Fruit fly (Drosophila melanogaster): ENCODE data around the gene Pnn.

The Pnn gene

dm6 chr3R:9702567-9702966 is 38.1 kb upstream of the Pnn start:
- TF ChIP-seq CG1620 (GFP tag; optimal IDR thresholded peaks at IDR 0.05): no peak
- peak; percentile 53 for TF ChIP-seq CG14711 (tag; optimal IDR thresholded peaks at IDR 0.05)
- no peak for TF ChIP-seq CG12768 (GFP tag; optimal IDR thresholded peaks at IDR 0.05)
- TF ChIP-seq cic (GFP tag; optimal IDR thresholded peaks at IDR 0.05): no peak
- no peak for TF ChIP-seq ovo (GFP tag; optimal IDR thresholded peaks at IDR 0.05)
- no peak for TF ChIP-seq CG33017 (tag; optimal IDR thresholded peaks at IDR 0.05)
- TF ChIP-seq kay (GFP tag; ENCODE audit: borderline replicate concordance): peak; percentile 79
- TF ChIP-seq bab1 (GFP tag; optimal IDR thresholded peaks at IDR 0.05): peak; percentile 76
- no peak for TF ChIP-seq CG11617 (GFP tag; optimal IDR thresholded peaks at IDR 0.05)
- TF ChIP-seq Mnt (GFP tag; optimal IDR thresholded peaks at IDR 0.05): peak; percentile 1
- TF ChIP-seq toe (GFP tag; optimal IDR thresholded peaks at IDR 0.05): no peak
- no peak for TF ChIP-seq cnc (optimal IDR thresholded peaks at IDR 0.05)
- peak; percentile 52 for TF ChIP-seq CG7101 (tag; optimal IDR thresholded peaks at IDR 0.05)
- no peak for TF ChIP-seq CG7045 (GFP tag; optimal IDR thresholded peaks at IDR 0.05)
- TF ChIP-seq Hr96 (GFP tag; optimal IDR thresholded peaks at IDR 0.05): no peak
- TF ChIP-seq Clk (GFP tag; optimal IDR thresholded peaks at IDR 0.05): no peak
- no peak for TF ChIP-seq pad (GFP tag; optimal IDR thresholded peaks at IDR 0.05)
- no peak for TF ChIP-seq CG5204 (GFP tag; optimal IDR thresholded peaks at IDR 0.05)
- no peak for TF ChIP-seq tj (GFP tag; optimal IDR thresholded peaks at IDR 0.05)

- TF ChIP-seq tj (GFP tag; optimal IDR thresholded peaks at IDR 0.05) (no peak), ovo (GFP tag; optimal IDR thresholded peaks at IDR 0.05) (no peak), CG5204 (GFP tag; optimal IDR thresholded peaks at IDR 0.05) (no peak), toe (GFP tag; optimal IDR thresholded peaks at IDR 0.05) (no peak)
Observed at dm6 chr3R:9703273-9703672, 37.4 kb upstream of the Pnn start.

- TF ChIP-seq Hr96 (GFP tag; optimal IDR thresholded peaks at IDR 0.05) (peak; percentile 37), pad (GFP tag; optimal IDR thresholded peaks at IDR 0.05) (peak; percentile 91), CG7101 (tag; optimal IDR thresholded peaks at IDR 0.05) (peak; percentile 10), cic (GFP tag; optimal IDR thresholded peaks at IDR 0.05) (peak; percentile 97), CG7045 (GFP tag; optimal IDR thresholded peaks at IDR 0.05) (peak; percentile 51), Crg-1 (GFP tag; optimal IDR thresholded peaks at IDR 0.05) (peak; percentile 46), bab1 (GFP tag; optimal IDR thresholded peaks at IDR 0.05) (no peak), tj (GFP tag; optimal IDR thresholded peaks at IDR 0.05) (peak; percentile 42), CG14711 (tag; optimal IDR thresholded peaks at IDR 0.05) (no peak), CG5204 (GFP tag; optimal IDR thresholded peaks at IDR 0.05) (no peak), kay (GFP tag; ENCODE audit: borderline replicate concordance) (no peak), cnc (optimal IDR thresholded peaks at IDR 0.05) (no peak), CG33017 (tag; optimal IDR thresholded peaks at IDR 0.05) (no peak), Mnt (GFP tag; optimal IDR thresholded peaks at IDR 0.05) (peak; percentile 64), toe (GFP tag; optimal IDR thresholded peaks at IDR 0.05) (peak; percentile 39), CG1620 (GFP tag; optimal IDR thresholded peaks at IDR 0.05) (no peak), CG12768 (GFP tag; optimal IDR thresholded peaks at IDR 0.05) (peak; percentile 52), Clk (GFP tag; optimal IDR thresholded peaks at IDR 0.05) (peak; percentile 31), ovo (GFP tag; optimal IDR thresholded peaks at IDR 0.05) (peak; percentile 96), CG11617 (GFP tag; optimal IDR thresholded peaks at IDR 0.05) (no peak)
Observed at dm6 chr3R:9704183-9705007, 36.3 kb upstream of the Pnn start.

dm6 chr3R:9705008-9705628 is 35.6 kb upstream of the Pnn start, which contains the start of gene Unc-115a:
Gene Unc-115a (minus strand): TSS chr3R:9705417.
- TF ChIP-seq pad (GFP tag; optimal IDR thresholded peaks at IDR 0.05) (no peak), CG33017 (tag; optimal IDR thresholded peaks at IDR 0.05) (peak; percentile 31), CG14711 (tag; optimal IDR thresholded peaks at IDR 0.05) (no peak), CG12768 (GFP tag; optimal IDR thresholded peaks at IDR 0.05) (peak; percentile 33), cnc (optimal IDR thresholded peaks at IDR 0.05) (no peak), CG1620 (GFP tag; optimal IDR thresholded peaks at IDR 0.05) (peak; percentile 64), CG11617 (GFP tag; optimal IDR thresholded peaks at IDR 0.05) (peak; percentile 68), CG5204 (GFP tag; optimal IDR thresholded peaks at IDR 0.05) (no peak), toe (GFP tag; optimal IDR thresholded peaks at IDR 0.05) (no peak), ovo (GFP tag; optimal IDR thresholded peaks at IDR 0.05) (peak; percentile 49), bab1 (GFP tag; optimal IDR thresholded peaks at IDR 0.05) (peak; percentile 59), tj (GFP tag; optimal IDR thresholded peaks at IDR 0.05) (peak; percentile 50), Crg-1 (GFP tag; optimal IDR thresholded peaks at IDR 0.05) (peak; percentile 46), Mnt (GFP tag; optimal IDR thresholded peaks at IDR 0.05) (peak; percentile 87), CG7045 (GFP tag; optimal IDR thresholded peaks at IDR 0.05) (no peak), CG7101 (tag; optimal IDR thresholded peaks at IDR 0.05) (peak; percentile 18), cic (GFP tag; optimal IDR thresholded peaks at IDR 0.05) (peak; percentile 37)

- TF ChIP-seq Mnt (GFP tag; optimal IDR thresholded peaks at IDR 0.05) (peak; percentile 62), CG11617 (GFP tag; optimal IDR thresholded peaks at IDR 0.05) (peak; percentile 15), CG33017 (tag; optimal IDR thresholded peaks at IDR 0.05) (no peak), CG14711 (tag; optimal IDR thresholded peaks at IDR 0.05) (no peak)
Observed at dm6 chr3R:9710228-9710627, 30.5 kb upstream of the Pnn start.

- peak; percentile 74 for TF ChIP-seq Mnt (GFP tag; optimal IDR thresholded peaks at IDR 0.05)
- no peak for TF ChIP-seq CG14711 (tag; optimal IDR thresholded peaks at IDR 0.05)
- no peak for TF ChIP-seq CG5204 (GFP tag; optimal IDR thresholded peaks at IDR 0.05)
- no peak for TF ChIP-seq CG33017 (tag; optimal IDR thresholded peaks at IDR 0.05)
- peak; percentile 68 for TF ChIP-seq CG7101 (tag; optimal IDR thresholded peaks at IDR 0.05)
- TF ChIP-seq ovo (GFP tag; optimal IDR thresholded peaks at IDR 0.05): peak; percentile 58
- peak; percentile 14 for TF ChIP-seq CG12768 (GFP tag; optimal IDR thresholded peaks at IDR 0.05)
- TF ChIP-seq cic (GFP tag; optimal IDR thresholded peaks at IDR 0.05): peak; percentile 4
- peak; percentile 76 for TF ChIP-seq bab1 (GFP tag; optimal IDR thresholded peaks at IDR 0.05)
- peak; percentile 70 for TF ChIP-seq Crg-1 (GFP tag; optimal IDR thresholded peaks at IDR 0.05)
- TF ChIP-seq tj (GFP tag; optimal IDR thresholded peaks at IDR 0.05): peak; percentile 16
- TF ChIP-seq pad (GFP tag; optimal IDR thresholded peaks at IDR 0.05): peak; percentile 65
- no peak for TF ChIP-seq kay (GFP tag; ENCODE audit: borderline replicate concordance)
- peak; percentile 81 for TF ChIP-seq CG1620 (GFP tag; optimal IDR thresholded peaks at IDR 0.05)
- TF ChIP-seq CG11617 (GFP tag; optimal IDR thresholded peaks at IDR 0.05): peak; percentile 26
- TF ChIP-seq Clk (GFP tag; optimal IDR thresholded peaks at IDR 0.05): peak; percentile 67
Observed at dm6 chr3R:9710886-9711285, 29.8 kb upstream of the Pnn start, which contains the start of the genes trbd and dmt. Gene trbd (minus strand): TSS chr3R:9711037. Gene dmt (plus strand): TSS chr3R:9711142.
